Worm (Caenorhabditis elegans) whole organism, mixed stage, embryonic: ENCODE data around the gene C14E2.5.

Experiments
- M03D4.4 ChIP-seq: sonication (generic microtip); optimal IDR thresholded peaks from 2 replicates; lab custom pipeline; 2017; ENCODE audit warnings: mild to moderate bottlenecking, missing genetic modification characterization, missing compliant biosample characterization
- bed-3 ChIP-seq: fragments of 200-800 bp; sonication (Bioruptor generic); optimal IDR thresholded peaks from 3 replicates; lab custom pipeline; 2018; ENCODE audit warnings: mild to moderate bottlenecking, missing genetic modification characterization, moderate library complexity, missing compliant biosample characterization
- ceh-39 ChIP-seq: fragments of 150-350 bp; optimal IDR thresholded peaks from 2 replicates; lab custom pipeline; 2014; ENCODE audit warnings: missing biosample characterization, missing genetic modification characterization
- ceh-43 ChIP-seq: fragments of 200-800 bp; sonication (Bioruptor generic); optimal IDR thresholded peaks from 2 replicates; lab custom pipeline; 2018; ENCODE audit warnings: mild to moderate bottlenecking, missing genetic modification characterization, moderate library complexity, missing compliant biosample characterization
- ceh-83 ChIP-seq: fragments of 200-800 bp; sonication (Bioruptor generic); optimal IDR thresholded peaks from 2 replicates; lab custom pipeline; 2018; ENCODE audit warnings: mild to moderate bottlenecking, missing genetic modification characterization, missing compliant biosample characterization
- ces-1 ChIP-seq: fragments of 150-350 bp; optimal IDR thresholded peaks from 2 replicates; lab custom pipeline; 2014; ENCODE audit warnings: missing biosample characterization, missing genetic modification reagents, missing genetic modification characterization
- cnd-1 ChIP-seq: fragments of 200-800 bp; sonication (Bioruptor generic); optimal IDR thresholded peaks from 2 replicates; lab custom pipeline; 2018; ENCODE audit warnings: mild to moderate bottlenecking, missing genetic modification characterization, missing compliant biosample characterization
- drap-1 ChIP-seq: fragments of 200-800 bp; sonication (Bioruptor generic); optimal IDR thresholded peaks from 3 replicates; lab custom pipeline; 2018; ENCODE audit warnings: mild to moderate bottlenecking, missing genetic modification characterization, missing compliant biosample characterization
- elt-1 ChIP-seq: sonication (generic microtip); optimal IDR thresholded peaks from 2 replicates; lab custom pipeline; 2017; ENCODE audit warnings: missing genetic modification characterization, mild to moderate bottlenecking, missing compliant biosample characterization, antibody characterized with exemption, moderate library complexity, borderline replicate concordance; ENCODE audit not compliant: insufficient read depth
- elt-3 ChIP-seq: fragments of 150-350 bp; optimal IDR thresholded peaks from 2 replicates; lab custom pipeline; 2014; ENCODE audit warnings: missing biosample characterization, missing genetic modification characterization
- ham-2 ChIP-seq: fragments of 200-800 bp; sonication (Bioruptor generic); optimal IDR thresholded peaks from 2 replicates; lab custom pipeline; 2018; ENCODE audit warnings: mild to moderate bottlenecking, missing genetic modification characterization, missing compliant biosample characterization
- hlh-1 ChIP-seq: fragments of 150-350 bp; optimal IDR thresholded peaks from 2 replicates; lab custom pipeline; 2014; ENCODE audit warnings: missing biosample characterization, missing genetic modification reagents, missing genetic modification characterization
- lin-13 ChIP-seq: fragments of 150-350 bp; optimal IDR thresholded peaks from 2 replicates; lab custom pipeline; 2014; ENCODE audit warnings: missing biosample characterization, missing genetic modification characterization
- lin-32 ChIP-seq: fragments of 200-800 bp; sonication (Bioruptor generic); optimal IDR thresholded peaks from 2 replicates; lab custom pipeline; 2018; ENCODE audit warnings: mild to moderate bottlenecking, missing genetic modification characterization, missing compliant biosample characterization
- lsy-2 ChIP-seq: fragments of 150-350 bp; optimal IDR thresholded peaks from 2 replicates; lab custom pipeline; 2014; ENCODE audit warnings: missing biosample characterization, missing genetic modification characterization
- mab-5 ChIP-seq: fragments of 150-350 bp; optimal IDR thresholded peaks from 2 replicates; lab custom pipeline; 2014; ENCODE audit warnings: missing biosample characterization, missing genetic modification characterization
- mep-1 ChIP-seq: fragments of 150-350 bp; optimal IDR thresholded peaks from 2 replicates; lab custom pipeline; 2017; ENCODE audit warnings: missing biosample characterization, missing genetic modification reagents, missing genetic modification characterization, inconsistent platforms
- mls-2 ChIP-seq: sonication (generic microtip); optimal IDR thresholded peaks from 2 replicates; lab custom pipeline; 2016; ENCODE audit warnings: mild to moderate bottlenecking, missing genetic modification characterization, moderate library complexity, missing compliant biosample characterization
- nhr-12 ChIP-seq: fragments of 150-350 bp; optimal IDR thresholded peaks from 2 replicates; lab custom pipeline; 2014; ENCODE audit warnings: missing biosample characterization, missing genetic modification characterization
- nhr-2 ChIP-seq: fragments of 150-350 bp; optimal IDR thresholded peaks from 2 replicates; lab custom pipeline; 2014; ENCODE audit warnings: missing biosample characterization, missing genetic modification characterization
- nhr-237 ChIP-seq: fragments of 150-350 bp; optimal IDR thresholded peaks from 2 replicates; lab custom pipeline; 2014; ENCODE audit warnings: missing biosample characterization, missing genetic modification characterization
- nhr-28 ChIP-seq: fragments of 150-350 bp; optimal IDR thresholded peaks from 2 replicates; lab custom pipeline; 2014; ENCODE audit warnings: missing biosample characterization, missing genetic modification characterization
- nhr-76 ChIP-seq: sonication (generic microtip); optimal IDR thresholded peaks from 2 replicates; lab custom pipeline; 2017; ENCODE audit warnings: missing biosample characterization, missing genetic modification characterization
- pha-4 ChIP-seq: fragments of 150-350 bp; optimal IDR thresholded peaks from 2 replicates; lab custom pipeline; 2018; ENCODE audit warnings: missing biosample characterization, missing genetic modification reagents, missing genetic modification characterization
- sem-2 ChIP-seq: fragments of 200-800 bp; sonication (Bioruptor generic); optimal IDR thresholded peaks from 2 replicates; lab custom pipeline; 2018; ENCODE audit warnings: mild to moderate bottlenecking, missing genetic modification characterization, missing compliant biosample characterization
- snpc-4 ChIP-seq: fragments of 150-350 bp; optimal IDR thresholded peaks from 2 replicates; lab custom pipeline; 2014; ENCODE audit warnings: missing biosample characterization, missing genetic modification characterization
- sptf-1 ChIP-seq: sonication (generic microtip); optimal IDR thresholded peaks from 2 replicates; lab custom pipeline; 2017; ENCODE audit warnings: mild to moderate bottlenecking, missing genetic modification characterization, moderate library complexity, missing compliant biosample characterization
- tbx-8 ChIP-seq: fragments of 200-800 bp; sonication (Bioruptor generic); optimal IDR thresholded peaks from 2 replicates; lab custom pipeline; 2018; ENCODE audit warnings: mild to moderate bottlenecking, missing genetic modification characterization, moderate library complexity, missing compliant biosample characterization
- unc-120 ChIP-seq: sonication (generic microtip); optimal IDR thresholded peaks from 2 replicates; lab custom pipeline; 2017; ENCODE audit warnings: missing genetic modification characterization, missing compliant biosample characterization; ENCODE audit not compliant: poor library complexity, severe bottlenecking
- unc-62 ChIP-seq: fragments of 150-350 bp; optimal IDR thresholded peaks from 2 replicates; lab custom pipeline; 2014; ENCODE audit warnings: missing biosample characterization, missing genetic modification reagents, missing genetic modification characterization
- zip-8 ChIP-seq: fragments of 150-350 bp; optimal IDR thresholded peaks from 2 replicates; lab custom pipeline; 2014; ENCODE audit warnings: missing biosample characterization, missing genetic modification characterization
- ztf-11 ChIP-seq: fragments of 150-350 bp; optimal IDR thresholded peaks from 2 replicates; lab custom pipeline; 2014; ENCODE audit warnings: missing biosample characterization, missing genetic modification characterization

The C14E2.5 gene

ce11 chrX:1858616-1859015 lies 33.5 kb upstream of the C14E2.5 start (continued):
- TF ChIP-seq cnd-1 (tag; lab: Kevin White, UChicago), result peak; percentile 82
- TF ChIP-seq nhr-28 (tag; lab: Kevin White, UChicago), result no peak
- no peak for TF ChIP-seq zip-8 (tag; lab: Kevin White, UChicago)
- peak; percentile 52 for TF ChIP-seq tbx-8 (GFP tag; lab: Kevin White, UChicago)
- TF ChIP-seq lin-32 (GFP tag; lab: Kevin White, UChicago), result peak; percentile 44
- TF ChIP-seq M03D4.4 (tag; lab: Kevin White, UChicago), result peak; percentile 89

DNA sequence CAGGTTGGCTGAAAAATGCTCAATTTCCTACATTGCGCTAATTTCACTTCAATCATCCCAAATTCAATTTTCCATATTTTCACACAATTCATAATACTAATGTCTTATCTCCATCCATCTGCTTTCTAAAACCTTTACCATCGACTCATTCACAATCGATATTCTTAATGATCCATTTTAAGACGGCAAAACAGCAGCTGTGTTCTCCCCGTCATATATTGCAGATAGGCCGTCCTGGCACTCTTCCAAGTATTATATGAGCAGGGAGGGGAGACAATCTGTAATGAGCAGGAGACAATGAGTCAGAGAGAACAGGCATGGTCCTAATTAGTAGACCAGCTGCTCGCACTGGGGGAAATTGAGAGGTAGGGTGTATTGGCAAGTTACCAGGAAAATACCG lies 32.6 kb upstream of the C14E2.5 start:
- TF ChIP-seq sem-2 (GFP tag; lab: Kevin White, UChicago) (no peak), nhr-2 (tag; lab: Kevin White, UChicago) (peak; percentile 4), ceh-43 (GFP tag; lab: Kevin White, UChicago) (no peak), ceh-83 (GFP tag; lab: Kevin White, UChicago) (no peak), elt-1 (tag; lab: Kevin White, UChicago) (no peak), nhr-12 (tag; lab: Kevin White, UChicago) (no peak), bed-3 (GFP tag; lab: Kevin White, UChicago) (no peak), M03D4.4 (tag; lab: Kevin White, UChicago) (no peak), pha-4 (tag; lab: Kevin White, UChicago) (no peak), snpc-4 (tag; lab: Kevin White, UChicago) (no peak), ces-1 (GFP tag; lab: Kevin White, UChicago) (no peak), nhr-237 (tag; lab: Kevin White, UChicago) (no peak), lin-13 (tag; lab: Kevin White, UChicago) (no peak), sptf-1 (tag; lab: Kevin White, UChicago) (no peak), tbx-8 (GFP tag; lab: Kevin White, UChicago) (no peak), ceh-39 (tag; lab: Kevin White, UChicago) (peak; percentile 96), lin-32 (GFP tag; lab: Kevin White, UChicago) (peak; percentile 26), unc-62 (GFP tag; lab: Kevin White, UChicago) (no peak), ham-2 (GFP tag; lab: Kevin White, UChicago) (no peak), nhr-76 (tag; lab: Kevin White, UChicago) (no peak), cnd-1 (tag; lab: Kevin White, UChicago) (peak; percentile 28), mls-2 (tag; lab: Kevin White, UChicago) (no peak), nhr-28 (tag; lab: Kevin White, UChicago) (no peak), elt-3 (tag; lab: Kevin White, UChicago) (no peak), mep-1 (tag; lab: Kevin White, UChicago) (no peak), ztf-11 (tag; lab: Kevin White, UChicago) (no peak)

DNA sequence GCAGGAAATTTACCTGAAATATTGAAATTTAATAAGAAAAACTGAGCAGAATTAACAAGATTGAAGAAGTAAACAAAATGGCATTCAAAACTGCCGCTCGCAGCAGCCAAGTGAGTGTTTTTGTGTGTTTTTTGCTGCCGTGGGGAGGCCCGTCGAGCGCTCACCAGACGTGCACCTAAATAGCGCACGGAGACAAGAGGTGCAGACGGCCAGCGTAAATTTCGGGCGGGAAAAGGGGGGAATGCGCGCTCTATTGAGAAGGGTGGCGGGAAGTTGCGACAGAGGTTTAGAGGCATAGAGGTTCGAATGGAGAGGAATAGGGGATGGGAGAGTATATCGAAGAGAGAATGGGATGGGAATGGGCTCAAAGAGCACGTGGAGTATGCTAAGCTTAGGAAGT lies 31.0 kb upstream of the C14E2.5 start, which contains the start of gene ceh-39:
Gene ceh-39 (minus strand): TSS at position 13 of the 400 bp plus-strand sequence.
- TF ChIP-seq drap-1, result peak; percentile 53
- TF ChIP-seq nhr-2 (tag; lab: Kevin White, UChicago), result peak; percentile 34
- peak; percentile 44 for TF ChIP-seq unc-120 (tag; lab: Kevin White, UChicago)
- TF ChIP-seq nhr-76 (tag; lab: Kevin White, UChicago), result no peak
- TF ChIP-seq lsy-2 (tag; lab: Kevin White, UChicago), result peak; percentile 18
- TF ChIP-seq unc-62 (GFP tag; lab: Kevin White, UChicago), result peak; percentile 27
- TF ChIP-seq pha-4 (tag; lab: Kevin White, UChicago), result peak; percentile 64
- no peak for TF ChIP-seq nhr-28 (tag; lab: Kevin White, UChicago)
- peak; percentile 14 for TF ChIP-seq cnd-1 (tag; lab: Kevin White, UChicago)
- TF ChIP-seq ces-1 (GFP tag; lab: Kevin White, UChicago), result peak; percentile 49
- no peak for TF ChIP-seq bed-3 (GFP tag; lab: Kevin White, UChicago)
- no peak for TF ChIP-seq mab-5
- TF ChIP-seq lin-13 (tag; lab: Kevin White, UChicago), result peak; percentile 52
- peak; percentile 12 for TF ChIP-seq mls-2 (tag; lab: Kevin White, UChicago)
- peak; percentile 42 for TF ChIP-seq hlh-1
- no peak for TF ChIP-seq zip-8 (tag; lab: Kevin White, UChicago)
- TF ChIP-seq tbx-8 (GFP tag; lab: Kevin White, UChicago), result peak; percentile 11
- peak; percentile 27 for TF ChIP-seq nhr-237 (tag; lab: Kevin White, UChicago)
- peak; percentile 40 for TF ChIP-seq M03D4.4 (tag; lab: Kevin White, UChicago)
- peak; percentile 64 for TF ChIP-seq mep-1 (tag; lab: Kevin White, UChicago)
- peak; percentile 67 for TF ChIP-seq sptf-1 (tag; lab: Kevin White, UChicago)
